Fruit fly (Drosophila melanogaster) whole organism, embryonic: ENCODE data around the gene Polr3E.

Experiments used
- BEAF-32 ChIP-seq: fragments of 200-800 bp; sonication (Bioruptor generic); optimal IDR thresholded peaks from 3 replicates; lab custom pipeline; 2017; ENCODE audit warnings: missing biosample characterization, missing genetic modification characterization, mild to moderate bottlenecking, moderate library complexity, missing genetic modification reagents
- Bteb2 ChIP-seq: fragments of 200-800 bp; sonication (Bioruptor generic); optimal IDR thresholded peaks from 2 replicates; lab custom pipeline; 2016; ENCODE audit warnings: missing biosample characterization, missing genetic modification characterization
- CG10366 ChIP-seq: fragments of 200-800 bp; sonication (Bioruptor generic); IDR thresholded peaks from 2 replicates; pipeline ENCODE4 v1.3.6; 2022; ENCODE audit warnings: missing biosample characterization, missing genetic modification characterization
- CG11398 ChIP-seq: fragments of 200-800 bp; sonication (Bioruptor generic); optimal IDR thresholded peaks from 2 replicates; lab custom pipeline; 2016; ENCODE audit warnings: missing biosample characterization, missing genetic modification characterization
- CG12769 ChIP-seq: fragments of 200-800 bp; sonication (Bioruptor generic); optimal IDR thresholded peaks from 2 replicates; lab custom pipeline; 2019; ENCODE audit warnings: missing biosample characterization, mild to moderate bottlenecking, missing genetic modification characterization, moderate library complexity
- CG13424 ChIP-seq: fragments of 200-800 bp; sonication (Bioruptor generic); optimal IDR thresholded peaks from 2 replicates; lab custom pipeline; 2019; ENCODE audit warnings: missing biosample characterization, mild to moderate bottlenecking, missing genetic modification characterization, moderate library complexity
- CG13624 ChIP-seq: fragments of 200-800 bp; sonication (Bioruptor generic); optimal IDR thresholded peaks from 2 replicates; lab custom pipeline; 2016; ENCODE audit warnings: missing biosample characterization, missing genetic modification characterization
- CG15011 ChIP-seq: fragments of 200-800 bp; sonication (Bioruptor generic); optimal IDR thresholded peaks from 3 replicates; lab custom pipeline; 2018; ENCODE audit warnings: missing biosample characterization, mild to moderate bottlenecking, missing genetic modification characterization
- CG1647 ChIP-seq: fragments of 200-800 bp; sonication (Bioruptor generic); optimal IDR thresholded peaks from 3 replicates; lab custom pipeline; 2016; ENCODE audit warnings: missing biosample characterization, missing genetic modification characterization
- CG16815 ChIP-seq: fragments of 200-800 bp; sonication (Bioruptor generic); optimal IDR thresholded peaks from 3 replicates; lab custom pipeline; 2017; ENCODE audit warnings: missing biosample characterization, mild to moderate bottlenecking, missing genetic modification characterization
- CG18599 ChIP-seq: fragments of 200-800 bp; sonication (Bioruptor generic); optimal IDR thresholded peaks from 3 replicates; lab custom pipeline; 2017; ENCODE audit warnings: missing biosample characterization, missing genetic modification characterization, mild to moderate bottlenecking, moderate library complexity, missing genetic modification reagents
- CG2199 ChIP-seq: fragments of 200-800 bp; sonication (Bioruptor generic); IDR thresholded peaks from 3 replicates; pipeline ENCODE4 v1.3.6; 2022; ENCODE audit warnings: missing biosample characterization, missing genetic modification characterization
- CG32772 ChIP-seq: fragments of 200-800 bp; sonication (Bioruptor generic); IDR thresholded peaks from 2 replicates; pipeline ENCODE4 v1.3.6; 2022; ENCODE audit warnings: missing biosample characterization, missing genetic modification characterization
- CG8765 ChIP-seq: fragments of 200-800 bp; sonication (Bioruptor generic); IDR thresholded peaks from 2 replicates; pipeline ENCODE4 v1.3.6; 2022; ENCODE audit warnings: missing biosample characterization, missing genetic modification characterization
- CG9437 ChIP-seq: fragments of 200-800 bp; sonication (Bioruptor generic); optimal IDR thresholded peaks from 2 replicates; lab custom pipeline; 2018; ENCODE audit warnings: missing biosample characterization, mild to moderate bottlenecking, missing genetic modification characterization
- CTCF ChIP-seq: fragments of 200-800 bp; sonication (Bioruptor generic); optimal IDR thresholded peaks from 2 replicates; lab custom pipeline; 2017; ENCODE audit warnings: missing biosample characterization, mild to moderate bottlenecking, missing genetic modification characterization, moderate library complexity
- CoRest ChIP-seq: fragments of 200-800 bp; sonication (Bioruptor generic); optimal IDR thresholded peaks from 3 replicates; lab custom pipeline; 2018; ENCODE audit warnings: missing biosample characterization, mild to moderate bottlenecking, missing genetic modification characterization, moderate library complexity
- D19A ChIP-seq: fragments of 200-800 bp; optimal IDR thresholded peaks from 3 replicates; lab custom pipeline; 2019; ENCODE audit warnings: missing biosample characterization, mild to moderate bottlenecking, missing genetic modification characterization, moderate library complexity
- Dfd ChIP-seq, 2 experiments: fragments of >200 bp; optimal IDR thresholded peaks; 2 replicates each; lab custom pipeline; 2017; ENCODE audit warnings: missing biosample characterization in 2 of 2, missing genetic modification characterization in 2 of 2
- E2f2 ChIP-seq: fragments of 200-800 bp; sonication (Bioruptor generic); IDR thresholded peaks from 2 replicates; pipeline ENCODE4 v1.3.6; 2022; ENCODE audit warnings: missing biosample characterization, missing genetic modification characterization
- Elba2 ChIP-seq: fragments of 200-800 bp; sonication (Bioruptor generic); optimal IDR thresholded peaks from 3 replicates; lab custom pipeline; 2016; ENCODE audit warnings: missing biosample characterization, missing genetic modification characterization
- Fer1 ChIP-seq: fragments of 200-800 bp; sonication (Bioruptor generic); optimal IDR thresholded peaks from 2 replicates; lab custom pipeline; 2017; ENCODE audit warnings: missing biosample characterization, mild to moderate bottlenecking, missing genetic modification characterization
- HHEX ChIP-seq: fragments of 200-800 bp; sonication (Bioruptor generic); optimal IDR thresholded peaks from 3 replicates; lab custom pipeline; 2017; ENCODE audit warnings: missing biosample characterization, mild to moderate bottlenecking, missing genetic modification characterization, missing genetic modification reagents
- MESR4 ChIP-seq: fragments of 200-800 bp; sonication (Bioruptor generic); optimal IDR thresholded peaks from 2 replicates; lab custom pipeline; 2018; ENCODE audit warnings: missing biosample characterization, mild to moderate bottlenecking, missing genetic modification characterization, moderate library complexity
- Mad ChIP-seq: fragments of 200-800 bp; sonication (Bioruptor generic); optimal IDR thresholded peaks from 2 replicates; lab custom pipeline; 2016; ENCODE audit warnings: missing biosample characterization, missing genetic modification characterization
- Med ChIP-seq: fragments of 200-800 bp; sonication (Bioruptor generic); peaks from one replicate; lab custom pipeline; 2016; ENCODE audit warnings: missing biosample characterization, missing genetic modification characterization, mild to moderate bottlenecking, inconsistent platforms, moderate library complexity
- Mrtf ChIP-seq: fragments of 200-800 bp; sonication (Bioruptor generic); IDR thresholded peaks from 3 replicates; pipeline ENCODE4 v1.3.6; 2022; ENCODE audit warnings: missing biosample characterization, missing genetic modification characterization
- PHDP ChIP-seq: fragments of 200-800 bp; sonication (Bioruptor generic); optimal IDR thresholded peaks from 3 replicates; lab custom pipeline; 2018; ENCODE audit warnings: missing biosample characterization, mild to moderate bottlenecking, missing genetic modification characterization, moderate library complexity
- Six4 ChIP-seq: fragments of 200-800 bp; sonication (Bioruptor generic); optimal IDR thresholded peaks from 2 replicates; lab custom pipeline; 2016; ENCODE audit warnings: missing biosample characterization, missing genetic modification characterization
- Spps ChIP-seq: fragments of 200-800 bp; sonication (Bioruptor generic); optimal IDR thresholded peaks from 2 replicates; lab custom pipeline; 2018; ENCODE audit warnings: missing biosample characterization, mild to moderate bottlenecking, missing genetic modification characterization
- Sry-β ChIP-seq: fragments of 200-800 bp; sonication (Bioruptor generic); optimal IDR thresholded peaks from 2 replicates; lab custom pipeline; 2018; ENCODE audit warnings: missing biosample characterization, mild to moderate bottlenecking, missing genetic modification characterization, moderate library complexity
- ara ChIP-seq: fragments of 200-800 bp; sonication (Bioruptor generic); IDR thresholded peaks from 2 replicates; pipeline ENCODE4 v1.3.6; 2022; ENCODE audit warnings: missing biosample characterization, missing genetic modification characterization
- btn ChIP-seq: fragments of 200-800 bp; sonication (Bioruptor generic); optimal IDR thresholded peaks from 2 replicates; lab custom pipeline; 2016; ENCODE audit warnings: missing biosample characterization, missing genetic modification characterization
- dan ChIP-seq: fragments of 200-800 bp; sonication (Bioruptor generic); IDR thresholded peaks from 2 replicates; pipeline ENCODE4 v1.3.6; 2022; ENCODE audit warnings: missing biosample characterization, missing genetic modification characterization
- dmrt99B ChIP-seq: fragments of 200-800 bp; sonication (Bioruptor generic); optimal IDR thresholded peaks from 2 replicates; lab custom pipeline; 2018; ENCODE audit warnings: missing biosample characterization, mild to moderate bottlenecking, missing genetic modification characterization, moderate library complexity
- exex ChIP-seq: fragments of 200-800 bp; sonication (Bioruptor generic); optimal IDR thresholded peaks from 4 replicates; lab custom pipeline; 2018; ENCODE audit warnings: missing biosample characterization, mild to moderate bottlenecking, missing genetic modification characterization, moderate library complexity
- ftz-f1 ChIP-seq: fragments of 200-800 bp; sonication (Bioruptor generic); optimal IDR thresholded peaks from 2 replicates; lab custom pipeline; 2016; ENCODE audit warnings: missing biosample characterization, missing genetic modification characterization
- h ChIP-seq: fragments of >200 bp; optimal IDR thresholded peaks from 2 replicates; lab custom pipeline; 2017
- ham ChIP-seq: fragments of 200-800 bp; sonication (Bioruptor generic); IDR thresholded peaks from 2 replicates; pipeline ENCODE4 v1.3.6; 2022; ENCODE audit warnings: missing biosample characterization, missing genetic modification characterization
- kay ChIP-seq: fragments of 200-800 bp; sonication (Bioruptor generic); optimal IDR thresholded peaks from 2 replicates; lab custom pipeline; 2016; ENCODE audit warnings: missing biosample characterization, missing genetic modification characterization
- kni ChIP-seq: fragments of 200-800 bp; sonication (Bioruptor generic); optimal IDR thresholded peaks from 3 replicates; lab custom pipeline; 2017; ENCODE audit warnings: mild to moderate bottlenecking, missing biosample characterization, missing genetic modification reagents, missing genetic modification characterization
- lola ChIP-seq, 3 experiments: fragments of >200 bp in 2 of 3; fragments of 200-800 bp in 1 of 3; sonication (Bioruptor generic) in 1 of 3; optimal IDR thresholded peaks; 2 replicates each; lab custom pipeline; 2017 to 2019; ENCODE audit warnings: missing biosample characterization in 3 of 3, missing genetic modification characterization in 3 of 3, mild to moderate bottlenecking in 1 of 3, moderate library complexity in 1 of 3
- nau ChIP-seq: fragments of 200-800 bp; sonication (Bioruptor generic); optimal IDR thresholded peaks from 3 replicates; lab custom pipeline; 2017; ENCODE audit warnings: missing biosample characterization, mild to moderate bottlenecking, missing genetic modification characterization, missing genetic modification reagents
- nerfin-1 ChIP-seq: fragments of 200-800 bp; sonication (Bioruptor generic); optimal IDR thresholded peaks from 3 replicates; lab custom pipeline; 2019; ENCODE audit warnings: missing biosample characterization, mild to moderate bottlenecking, missing genetic modification characterization, moderate library complexity
- nmo ChIP-seq: fragments of 200-800 bp; sonication (Bioruptor generic); optimal IDR thresholded peaks from 2 replicates; lab custom pipeline; 2018; ENCODE audit warnings: missing biosample characterization, mild to moderate bottlenecking, missing genetic modification characterization, moderate library complexity
- pb ChIP-seq: fragments of 200-800 bp; sonication (Bioruptor generic); optimal IDR thresholded peaks from 3 replicates; lab custom pipeline; 2016; ENCODE audit warnings: missing biosample characterization, missing genetic modification characterization
- pho ChIP-seq: fragments of 200-800 bp; sonication (Bioruptor generic); optimal IDR thresholded peaks from 2 replicates; lab custom pipeline; 2016; ENCODE audit warnings: missing biosample characterization, missing genetic modification characterization
- ranshi ChIP-seq: fragments of 200-800 bp; sonication (Bioruptor generic); IDR thresholded peaks from 2 replicates; pipeline ENCODE4 v1.3.6; 2022; ENCODE audit warnings: missing biosample characterization, missing genetic modification characterization
- tll ChIP-seq, 2 experiments: fragments of 200-800 bp in 1 of 2; fragments of >200 bp in 1 of 2; sonication (Bioruptor generic) in 1 of 2; optimal IDR thresholded peaks; 2 replicates each; lab custom pipeline; 2017 to 2019; ENCODE audit warnings: missing biosample characterization in 2 of 2, missing genetic modification characterization in 2 of 2, mild to moderate bottlenecking in 1 of 2, moderate library complexity in 1 of 2
- yki ChIP-seq: fragments of >200 bp; optimal IDR thresholded peaks from 3 replicates; lab custom pipeline; 2018
- z ChIP-seq: fragments of 200-800 bp; sonication (Bioruptor generic); IDR thresholded peaks from 3 replicates; pipeline ENCODE4 v1.3.6; 2022; ENCODE audit warnings: missing biosample characterization, missing genetic modification characterization

The Polr3E gene

DNA sequence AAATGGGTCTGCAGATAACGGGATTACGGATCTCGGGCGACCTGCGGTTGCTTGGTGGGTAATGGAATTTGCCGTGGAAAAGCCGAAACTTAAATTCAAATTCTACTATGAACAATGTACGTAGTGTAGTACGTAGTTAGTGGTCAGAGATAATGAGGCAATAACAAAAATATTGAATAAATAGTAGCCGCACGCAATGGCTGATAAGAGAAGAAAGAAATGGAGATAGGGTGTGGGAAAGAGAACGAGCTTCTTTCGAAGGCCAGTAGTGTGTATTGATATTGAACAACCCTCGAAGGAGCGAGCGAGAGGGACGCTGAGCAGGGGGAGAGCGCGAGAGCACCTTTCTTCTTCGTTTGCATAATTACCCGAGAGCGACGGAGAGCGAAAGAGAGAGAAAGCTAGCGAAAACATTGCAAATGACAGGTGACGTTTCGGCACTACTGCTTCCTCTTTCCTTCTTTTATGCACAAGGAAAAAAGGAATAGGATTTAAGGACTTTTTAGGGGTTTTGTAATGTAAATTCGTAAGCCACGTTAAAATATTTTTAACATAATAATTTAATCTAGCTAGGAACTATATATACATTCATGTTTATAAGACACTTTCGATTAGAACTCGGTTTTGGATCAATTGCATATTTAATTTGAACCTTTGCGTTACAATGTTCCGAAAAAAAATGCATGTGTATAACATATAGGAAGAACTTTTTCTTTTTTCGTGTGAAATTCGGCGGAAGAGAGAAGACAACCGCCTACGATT lies 20.6 kb upstream of the Polr3E start (continued):
- TF ChIP-seq HHEX (GFP tag; lab: Kevin White, UChicago): peak; percentile 32
- peak; percentile 26 for TF ChIP-seq CG13424 (tag; lab: Kevin White, UChicago)
- peak; percentile 70 for TF ChIP-seq yki (lab: Kevin White, UChicago)
- TF ChIP-seq Bteb2 (GFP tag; lab: Kevin White, UChicago): peak; percentile 12
- peak; percentile 23 for TF ChIP-seq CG15011 (GFP tag; lab: Kevin White, UChicago)
- TF ChIP-seq Med: peak; percentile 78
- TF ChIP-seq CG13624 (GFP tag; lab: Kevin White, UChicago): no peak
- TF ChIP-seq PHDP (tag; lab: Kevin White, UChicago): peak; percentile 33
- no peak for TF ChIP-seq lola (GFP tag; optimal IDR thresholded peaks at IDR 0.05; lab: Kevin White, UChicago)
- TF ChIP-seq nerfin-1 (tag; lab: Kevin White, UChicago): peak; percentile 45
- no peak for TF ChIP-seq h (lab: Kevin White, UChicago)
- TF ChIP-seq E2f2 (GFP tag; lab: Robert Waterston, UW): no peak
- no peak for TF ChIP-seq CG8765
- no peak for TF ChIP-seq CTCF (GFP tag; lab: Kevin White, UChicago)
- TF ChIP-seq ranshi: peak; percentile 13; the same call in 1 of the 2 replicates
- TF ChIP-seq CG2199 (GFP tag; lab: Robert Waterston, UW): 0 out of 3 replicates have a peak, but pooled peaks have one; percentile 68
- no peak for TF ChIP-seq ham (GFP tag; lab: Robert Waterston, UW)
- no peak for TF ChIP-seq btn
- no peak for TF ChIP-seq CG12769 (tag; lab: Kevin White, UChicago)
- TF ChIP-seq Fer1 (GFP tag; lab: Kevin White, UChicago): peak; percentile 35
- TF ChIP-seq CG32772 (GFP tag; lab: Robert Waterston, UW): no peak
- no peak for TF ChIP-seq CG11398 (GFP tag; lab: Kevin White, UChicago)
- peak; percentile 31 for TF ChIP-seq kni (GFP tag; lab: Kevin White, UChicago)
- TF ChIP-seq dmrt99B (tag; lab: Kevin White, UChicago): peak; percentile 40
- no peak for TF ChIP-seq Mad (GFP tag; lab: Kevin White, UChicago)
- TF ChIP-seq exex (tag; lab: Kevin White, UChicago): peak; percentile 60
- TF ChIP-seq ara (GFP tag; lab: Robert Waterston, UW): no peak
- no peak for TF ChIP-seq Mrtf
- no peak for TF ChIP-seq MESR4 (GFP tag; lab: Kevin White, UChicago)
- no peak for TF ChIP-seq Six4
- no peak for TF ChIP-seq dan
- TF ChIP-seq BEAF-32 (GFP tag; lab: Kevin White, UChicago): no peak
- TF ChIP-seq pho (GFP tag; lab: Kevin White, UChicago): peak; percentile 20
- TF ChIP-seq nau (GFP tag; lab: Kevin White, UChicago): peak; percentile 49
- TF ChIP-seq tll (GFP tag; optimal IDR thresholded peaks at IDR 0.05; lab: Kevin White, UChicago): peak in 1 of 2 experiments; percentile 17
- TF ChIP-seq z: no peak
- TF ChIP-seq nmo (GFP tag; lab: Kevin White, UChicago): peak; percentile 23
- TF ChIP-seq pb (GFP tag; lab: Kevin White, UChicago): peak; percentile 16
- peak; percentile 90 for TF ChIP-seq ftz-f1 (GFP tag; lab: Kevin White, UChicago)
- TF ChIP-seq CG1647 (GFP tag; lab: Kevin White, UChicago): no peak
- TF ChIP-seq Dfd (GFP tag; optimal IDR thresholded peaks at IDR 0.05; lab: Kevin White, UChicago): no peak
- peak; percentile 68 for TF ChIP-seq Elba2 (GFP tag; lab: Kevin White, UChicago)
- peak; percentile 59 for TF ChIP-seq CG18599 (GFP tag; lab: Kevin White, UChicago)
- no peak for TF ChIP-seq CG9437 (GFP tag; lab: Kevin White, UChicago)
- TF ChIP-seq CoRest (tag; lab: Kevin White, UChicago): peak; percentile 54
- TF ChIP-seq D19A (tag; lab: Kevin White, UChicago): no peak
- no peak for TF ChIP-seq Spps (tag; lab: Kevin White, UChicago)
- TF ChIP-seq CG16815: no peak
- no peak for TF ChIP-seq kay (GFP tag; lab: Kevin White, UChicago)
- TF ChIP-seq CG10366 (GFP tag; lab: Robert Waterston, UW): no peak
- TF ChIP-seq Sry-β (GFP tag; lab: Kevin White, UChicago): no peak
